Worm (Caenorhabditis elegans): ENCODE data around the gene odc-1.

- TF ChIP-seq nhr-237 (tag; optimal IDR thresholded peaks at IDR 0.05) (no peak), lin-13 (tag; optimal IDR thresholded peaks at IDR 0.05) (no peak), elt-1 (tag; optimal IDR thresholded peaks at IDR 0.05; ENCODE audit: borderline replicate concordance, insufficient read depth) (no peak), ceh-39 (tag; optimal IDR thresholded peaks at IDR 0.05) (no peak), mls-2 (tag; optimal IDR thresholded peaks at IDR 0.05) (no peak), ztf-11 (tag; optimal IDR thresholded peaks at IDR 0.05) (no peak), nhr-12 (tag; optimal IDR thresholded peaks at IDR 0.05) (no peak), unc-39 (tag; optimal IDR thresholded peaks at IDR 0.05) (no peak), sptf-1 (tag; optimal IDR thresholded peaks at IDR 0.05) (no peak), elt-3 (tag; optimal IDR thresholded peaks at IDR 0.05) (no peak), pha-4 (tag; optimal IDR thresholded peaks at IDR 0.05) (no peak), unc-62 (GFP tag; optimal IDR thresholded peaks at IDR 0.05) (no peak), snpc-4 (tag; optimal IDR thresholded peaks at IDR 0.05) (no peak)
Measured at ce11 chrV:6935878-6936277, 35.9 kb upstream of the odc-1 start, which contains the start of gene Y57E12B.10.
